Worm (Caenorhabditis elegans): ENCODE results near the gene E02A10.3.

The E02A10.3 gene

DNA sequence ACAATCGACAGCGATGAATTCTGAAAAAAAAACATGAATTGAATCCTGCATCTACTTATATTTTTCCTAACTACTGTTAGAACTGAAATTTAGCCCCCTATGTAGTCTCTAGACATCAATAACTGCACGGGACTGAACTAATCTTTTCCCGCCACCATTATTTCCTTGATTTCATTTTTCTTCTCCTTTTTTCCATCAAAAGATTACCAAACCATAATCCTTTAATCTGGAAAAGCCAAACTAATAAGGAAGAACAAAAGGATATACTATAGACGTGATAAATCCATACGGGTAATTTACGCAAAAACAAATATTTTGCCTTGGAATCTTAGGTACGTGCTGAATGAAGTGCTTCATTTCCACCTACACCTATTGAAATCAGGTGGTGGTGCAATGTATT lies 12.1 kb upstream of the E02A10.3 start:
- TF ChIP-seq sox-4 (tag; optimal IDR thresholded peaks at IDR 0.05) (peak; percentile 33), dsc-1 (tag; optimal IDR thresholded peaks at IDR 0.05) (peak; percentile 80), pax-3 (tag; optimal IDR thresholded peaks at IDR 0.05) (peak; percentile 68), mab-9 (GFP tag; IDR thresholded peaks at IDR 0.05) (no peak)

DNA sequence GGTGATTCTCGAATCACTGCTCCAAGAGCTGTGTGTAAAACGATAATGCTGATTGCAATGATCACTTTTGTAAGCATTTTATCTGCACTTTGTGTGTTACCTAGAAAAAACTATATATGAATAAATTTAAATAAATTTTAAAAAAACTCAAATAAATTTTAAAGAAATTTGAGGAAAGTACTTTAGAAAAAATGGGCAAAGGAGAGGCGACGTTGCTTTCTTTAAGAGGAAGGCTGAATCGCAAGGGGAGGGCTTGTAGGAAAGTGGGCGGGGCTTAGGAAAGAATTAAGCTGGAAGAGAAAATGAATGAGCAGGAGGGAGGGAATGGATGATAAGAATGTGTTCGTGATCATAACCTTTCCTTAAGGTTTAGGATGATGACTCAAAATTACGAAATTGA lies 11.5 kb upstream of the E02A10.3 start, which contains the start of gene E02A10.4:
TSS of gene E02A10.4 (minus strand) at position 101 of the 400 bp plus-strand sequence.
- TF ChIP-seq nhr-47 (tag; optimal IDR thresholded peaks at IDR 0.05) (no peak), elt-3 (tag; optimal IDR thresholded peaks at IDR 0.05) (no peak), nhr-20 (tag; optimal IDR thresholded peaks at IDR 0.05) (no peak), hpl-2 (GFP tag; optimal IDR thresholded peaks at IDR 0.05) (no peak), ztf-4 (tag; optimal IDR thresholded peaks at IDR 0.05) (no peak), grh-1 (GFP tag; IDR thresholded peaks at IDR 0.05) (no peak), sup-37 (GFP tag; optimal IDR thresholded peaks at IDR 0.05) (no peak), nhr-84 (tag; optimal IDR thresholded peaks at IDR 0.05) (no peak)

- TF ChIP-seq dsc-1 (tag; optimal IDR thresholded peaks at IDR 0.05), result peak; percentile 69
- TF ChIP-seq isw-1 (GFP tag; IDR thresholded peaks at IDR 0.05), result no peak
- TF ChIP-seq fkh-8 (tag; optimal IDR thresholded peaks at IDR 0.05), result peak; percentile 42
- no peak for TF ChIP-seq hlh-4 (tag; optimal IDR thresholded peaks at IDR 0.05)
- TF ChIP-seq pax-3 (tag; optimal IDR thresholded peaks at IDR 0.05), result peak; percentile 60
- no peak for TF ChIP-seq alr-1 (tag; optimal IDR thresholded peaks at IDR 0.05; ENCODE audit: borderline replicate concordance)
Observed at ce11 chrV:12570271-12570670, 9.1 kb upstream of the E02A10.3 start.

- peak; percentile 68 for TF ChIP-seq ceh-8 (GFP tag; optimal IDR thresholded peaks at IDR 0.05)
- TF ChIP-seq snpc-4 (tag; optimal IDR thresholded peaks at IDR 0.05), result no peak
Observed at ce11 chrV:12575846-12576245, 3.6 kb upstream of the E02A10.3 start.

- no peak for TF ChIP-seq grh-1 (GFP tag; IDR thresholded peaks at IDR 0.05)
- no peak for TF ChIP-seq nhr-71 (tag; optimal IDR thresholded peaks at IDR 0.05)
- TF ChIP-seq ama-1 (optimal IDR thresholded peaks at IDR 0.05), result no peak
- no peak for TF ChIP-seq hlh-4 (tag; optimal IDR thresholded peaks at IDR 0.05)
- TF ChIP-seq lin-13 (GFP tag; optimal IDR thresholded peaks at IDR 0.05), result no peak
- no peak for TF ChIP-seq hlh-17 (GFP tag; optimal IDR thresholded peaks at IDR 0.05; ENCODE audit: borderline replicate concordance)
- no peak for TF ChIP-seq sup-37 (GFP tag; optimal IDR thresholded peaks at IDR 0.05)
- TF ChIP-seq lin-15B (tag; optimal IDR thresholded peaks at IDR 0.05), result no peak
- TF ChIP-seq ets-5 (GFP tag; IDR thresholded peaks at IDR 0.05), result no peak
- no peak for TF ChIP-seq lin-39 (tag; optimal IDR thresholded peaks at IDR 0.05)
- no peak for TF ChIP-seq ztf-4 (tag; optimal IDR thresholded peaks at IDR 0.05)
- TF ChIP-seq fos-1 (tag; optimal IDR thresholded peaks at IDR 0.05), result no peak
- TF ChIP-seq lir-3 (tag; optimal IDR thresholded peaks at IDR 0.05; ENCODE audit: poor library complexity), result no peak
- TF ChIP-seq nhr-85 (tag), result no peak
- TF ChIP-seq mep-1 (tag; optimal IDR thresholded peaks at IDR 0.05), result no peak
- no peak for TF ChIP-seq ces-1 (GFP tag; optimal IDR thresholded peaks at IDR 0.05)
- no peak for TF ChIP-seq efl-1 (optimal IDR thresholded peaks at IDR 0.05)
- TF ChIP-seq efl-1 (GFP tag; optimal IDR thresholded peaks at IDR 0.05 in 1 of 2), result no peak
- no peak for TF ChIP-seq Y116A8C.19 (tag; optimal IDR thresholded peaks at IDR 0.05; ENCODE audit: borderline replicate concordance)
Observed at ce11 chrV:12576495-12576947, 2.9 kb upstream of the E02A10.3 start, which contains the start of gene grl-23. Gene grl-23, minus strand, starts transcription at chrV:12576897.

- TF ChIP-seq tbx-2 (tag; optimal IDR thresholded peaks at IDR 0.05) (peak; percentile 25), nhr-71 (tag; optimal IDR thresholded peaks at IDR 0.05) (peak; percentile 24), pqm-1 (tag; optimal IDR thresholded peaks at IDR 0.05) (no peak), lin-14 (GFP tag; optimal IDR thresholded peaks at IDR 0.05) (peak; percentile 52), vab-15 (tag; optimal IDR thresholded peaks at IDR 0.05) (no peak), ceh-8 (GFP tag; optimal IDR thresholded peaks at IDR 0.05) (no peak), efl-1 (optimal IDR thresholded peaks at IDR 0.05) (no peak), efl-1 (GFP tag; optimal IDR thresholded peaks at IDR 0.05 in 1 of 2) (peak in 1 of 2 experiments; percentile 20)
Observed at ce11 chrV:12583421-12583820, 4.0 kb downstream of the E02A10.3 start.
